Worm (Caenorhabditis elegans) whole organism, L4 larva: ENCODE measurements around the gene F21C10.3.

Source experiments
- T26A8.4 ChIP-seq: fragments of 200-800 bp; sonication (Bioruptor generic); IDR thresholded peaks from 2 replicates; pipeline ENCODE4 v1.3.6; 2022; ENCODE audit warnings: missing genetic modification characterization, missing compliant biosample characterization
- ama-1 ChIP-seq: fragments of 150-350 bp; optimal IDR thresholded peaks from 2 replicates; lab custom pipeline; 2014; ENCODE audit warnings: inconsistent platforms, mixed read lengths
- attf-4 ChIP-seq: sonication (generic microtip); optimal IDR thresholded peaks from 3 replicates; lab custom pipeline; 2017; ENCODE audit warnings: missing biosample characterization, missing genetic modification characterization
- egl-27 ChIP-seq: sonication (generic microtip); optimal IDR thresholded peaks from 3 replicates; lab custom pipeline; 2017; ENCODE audit warnings: missing biosample characterization, missing genetic modification reagents, missing genetic modification characterization
- mep-1 ChIP-seq: fragments of 150-350 bp; sonication (generic microtip); optimal IDR thresholded peaks from 3 replicates; lab custom pipeline; 2014; ENCODE audit warnings: missing biosample characterization, missing genetic modification characterization
- nhr-102 ChIP-seq: sonication (generic microtip); optimal IDR thresholded peaks from 2 replicates; lab custom pipeline; 2016; ENCODE audit warnings: mild to moderate bottlenecking, missing genetic modification characterization, moderate library complexity, missing compliant biosample characterization
- nhr-11 ChIP-seq: fragments of 150-350 bp; optimal IDR thresholded peaks from 2 replicates; lab custom pipeline; 2014; ENCODE audit warnings: missing biosample characterization, missing genetic modification characterization
- nhr-77 ChIP-seq: fragments of 150-350 bp; optimal IDR thresholded peaks from 2 replicates; lab custom pipeline; 2014; ENCODE audit warnings: missing biosample characterization, missing genetic modification characterization

DNA sequence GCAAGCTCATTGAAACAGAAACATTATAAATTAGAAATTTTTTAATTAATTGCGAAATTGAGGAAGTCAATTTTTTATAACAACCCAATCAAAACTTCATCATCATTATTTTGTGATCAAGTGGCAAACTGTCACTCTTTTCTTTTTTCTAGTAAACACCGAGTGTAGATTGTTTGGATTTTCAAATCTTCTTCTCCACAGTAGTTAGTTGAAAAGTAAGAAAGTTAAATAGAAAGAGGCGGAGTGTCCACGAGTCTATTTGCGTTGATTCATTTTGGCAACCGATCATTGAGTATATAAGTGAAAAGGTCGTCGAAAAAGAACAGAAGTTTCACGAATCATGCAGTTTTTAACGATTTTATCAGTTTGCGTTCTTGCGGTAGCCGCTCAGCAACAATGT lies 18.6 kb upstream of the F21C10.3 start, which contains the start of gene pqn-31:
- TF ChIP-seq ama-1 (lab: Kevin White, UChicago) (no peak), attf-4 (no peak), egl-27 (no peak), nhr-102 (tag; lab: Kevin White, UChicago) (no peak), T26A8.4 (GFP tag; lab: Robert Waterston, UW) (no peak), nhr-77 (tag; lab: Kevin White, UChicago) (no peak), nhr-11 (tag; lab: Kevin White, UChicago) (no peak), mep-1 (tag; lab: Kevin White, UChicago) (no peak)
